Fruit fly (Drosophila melanogaster) whole organism, wandering third instar larva: Measurements from ENCODE around the gene Vps4.
"Not testable (repeated sequence)": the region's sequence is repeated elsewhere in the genome, so short reads cannot be mapped to it uniquely, and the experiment has no call there.

Source experiments
- Abd-B ChIP-seq: fragments of >200 bp; optimal IDR thresholded peaks from 2 replicates; lab custom pipeline; 2017; ENCODE audit warnings: missing biosample characterization, missing genetic modification characterization
- CG32264 ChIP-seq: fragments of 200-800 bp; sonication (Bioruptor generic); optimal IDR thresholded peaks from 2 replicates; lab custom pipeline; 2016; ENCODE audit warnings: missing biosample characterization, missing genetic modification characterization
- CG9705 ChIP-seq: fragments of 200-800 bp; sonication (Bioruptor generic); optimal IDR thresholded peaks from 2 replicates; lab custom pipeline; 2018; ENCODE audit warnings: missing biosample characterization, mild to moderate bottlenecking, missing genetic modification characterization
- CrebA ChIP-seq: fragments of 200-800 bp; sonication (Bioruptor generic); optimal IDR thresholded peaks from 2 replicates; lab custom pipeline; 2016; ENCODE audit warnings: missing biosample characterization, mild to moderate bottlenecking, missing genetic modification characterization, borderline replicate concordance
- Dif ChIP-seq: fragments of 200-275, 200-300 bp; sonication (Bioruptor generic); optimal IDR thresholded peaks from 2 replicates; lab custom pipeline; 2018; ENCODE audit warnings: missing biosample characterization, missing genetic modification characterization; ENCODE audit not compliant: partially characterized antibody
- HLH106 ChIP-seq: fragments of 200-800 bp; optimal IDR thresholded peaks from 3 replicates; lab custom pipeline; 2019; ENCODE audit warnings: missing biosample characterization, mild to moderate bottlenecking, missing genetic modification characterization, moderate library complexity
- Hnf4 ChIP-seq: fragments of 200-800 bp; sonication (Bioruptor generic); optimal IDR thresholded peaks from 2 replicates; lab custom pipeline; 2016; ENCODE audit warnings: missing biosample characterization, mild to moderate bottlenecking, missing genetic modification characterization
- Hr78 ChIP-seq: fragments of >200 bp; optimal IDR thresholded peaks from 2 replicates; lab custom pipeline; 2017; ENCODE audit warnings: missing biosample characterization, missing genetic modification characterization
- Hr83 ChIP-seq: fragments of 200-300 bp; sonication (Bioruptor generic); optimal IDR thresholded peaks from 2 replicates; lab custom pipeline; 2016; ENCODE audit warnings: missing biosample characterization, mild to moderate bottlenecking, missing genetic modification characterization, moderate library complexity; ENCODE audit not compliant: poor library complexity, severe bottlenecking
- Jra ChIP-seq: sonication (Bioruptor generic); optimal IDR thresholded peaks from 2 replicates; lab custom pipeline; 2016; ENCODE audit warnings: missing biosample characterization, missing genetic modification characterization
- Mio ChIP-seq: sonication (Bioruptor generic); optimal IDR thresholded peaks from 2 replicates; lab custom pipeline; 2016; ENCODE audit warnings: missing biosample characterization, missing genetic modification characterization
- Myc ChIP-seq: fragments of >200 bp; optimal IDR thresholded peaks from 2 replicates; lab custom pipeline; 2017
- N ChIP-seq: fragments of >200 bp; optimal IDR thresholded peaks from 2 replicates; lab custom pipeline; 2018; ENCODE audit warnings: missing biosample characterization, missing external identifiers, missing genetic modification characterization
- OdsH ChIP-seq: fragments of 200-800 bp; sonication (Bioruptor generic); optimal IDR thresholded peaks from 2 replicates; lab custom pipeline; 2016; ENCODE audit warnings: missing biosample characterization, mild to moderate bottlenecking, missing genetic modification characterization
- Rel ChIP-seq, 2 experiments: fragments of 200-800 bp; sonication (Bioruptor generic) in 1 of 2; optimal IDR thresholded peaks; 2 replicates in 1 of 2; 3 replicates in 1 of 2; lab custom pipeline; 2016 to 2019; ENCODE audit warnings: mild to moderate bottlenecking in 2 of 2, missing biosample characterization in 2 of 2, missing genetic modification characterization in 2 of 2, moderate library complexity in 1 of 2
- Sp1 ChIP-seq: fragments of 200-800 bp; sonication (Bioruptor generic); optimal IDR thresholded peaks from 3 replicates; lab custom pipeline; 2019; ENCODE audit warnings: missing biosample characterization, mild to moderate bottlenecking, missing genetic modification characterization, moderate library complexity
- Vsx2 ChIP-seq: fragments of 200-300, 225-300 bp; sonication (Bioruptor generic); optimal IDR thresholded peaks from 2 replicates; lab custom pipeline; 2018; ENCODE audit warnings: missing biosample characterization, missing genetic modification characterization; ENCODE audit not compliant: partially characterized antibody
- br ChIP-seq: fragments of 200-800 bp; sonication (Bioruptor generic); optimal IDR thresholded peaks from 2 replicates; lab custom pipeline; 2016; ENCODE audit warnings: missing biosample characterization, missing genetic modification characterization
- brk ChIP-seq: fragments of 200-800 bp; sonication (Bioruptor generic); optimal IDR thresholded peaks from 2 replicates; lab custom pipeline; 2016; ENCODE audit warnings: missing biosample characterization, mild to moderate bottlenecking, missing genetic modification characterization
- dl ChIP-seq, 2 experiments: fragments of 175-275, 200-275 bp in 1 of 2; fragments of 200-275 bp in 1 of 2; sonication (Bioruptor generic); optimal IDR thresholded peaks; lab custom pipeline; 2018; ENCODE audit warnings: mild to moderate bottlenecking in 2 of 2, missing biosample characterization in 2 of 2, missing genetic modification characterization in 2 of 2, moderate library complexity in 2 of 2; ENCODE audit not compliant: partially characterized antibody in 2 of 2, insufficient read depth in 1 of 2
- dmrt93B ChIP-seq: fragments of 200-800 bp; sonication (Bioruptor generic); optimal IDR thresholded peaks from 2 replicates; lab custom pipeline; 2018; ENCODE audit warnings: missing biosample characterization, mild to moderate bottlenecking, missing genetic modification characterization
- ey ChIP-seq: fragments of 200-800 bp; sonication (Bioruptor generic); optimal IDR thresholded peaks from 2 replicates; lab custom pipeline; 2016; ENCODE audit warnings: missing biosample characterization, missing genetic modification characterization
- foxo ChIP-seq, 2 experiments: fragments of 200-800 bp; sonication (Bioruptor generic); optimal IDR thresholded peaks; 2 replicates in 1 of 2; 3 replicates in 1 of 2; lab custom pipeline; 2016 to 2017; ENCODE audit warnings: missing biosample characterization in 2 of 2, missing genetic modification characterization in 2 of 2
- fru ChIP-seq: fragments of 200-800 bp; sonication (Bioruptor generic); optimal IDR thresholded peaks from 3 replicates; lab custom pipeline; 2016; ENCODE audit warnings: missing biosample characterization, mild to moderate bottlenecking, missing genetic modification characterization
- h ChIP-seq: fragments of 200-800 bp; sonication (Bioruptor generic); optimal IDR thresholded peaks from 3 replicates; lab custom pipeline; 2016; ENCODE audit warnings: missing biosample characterization, mild to moderate bottlenecking, missing genetic modification characterization
- jim ChIP-seq: fragments of 175-275, 200-325 bp; sonication (Bioruptor generic); optimal IDR thresholded peaks from 2 replicates; lab custom pipeline; 2016; ENCODE audit warnings: missing biosample characterization, mild to moderate bottlenecking, missing genetic modification characterization
- lola ChIP-seq: fragments of >200 bp; optimal IDR thresholded peaks from 2 replicates; lab custom pipeline; 2017; ENCODE audit warnings: missing biosample characterization, missing genetic modification characterization
- psq ChIP-seq: fragments of 200-800 bp; sonication (Bioruptor generic); optimal IDR thresholded peaks from 3 replicates; lab custom pipeline; 2017; ENCODE audit warnings: missing biosample characterization, mild to moderate bottlenecking, missing genetic modification characterization, moderate library complexity
- rgr ChIP-seq: fragments of 200-800 bp; sonication (Bioruptor generic); optimal IDR thresholded peaks from 3 replicates; lab custom pipeline; 2016; ENCODE audit warnings: missing biosample characterization, mild to moderate bottlenecking, missing genetic modification characterization
- sage ChIP-seq: fragments of 200-800 bp; sonication (Bioruptor generic); optimal IDR thresholded peaks from 2 replicates; lab custom pipeline; 2016; ENCODE audit warnings: missing biosample characterization, mild to moderate bottlenecking, missing genetic modification characterization
- sv ChIP-seq: fragments of 200-800 bp; sonication (Bioruptor generic); optimal IDR thresholded peaks from 3 replicates; lab custom pipeline; 2016; ENCODE audit warnings: missing biosample characterization, missing genetic modification characterization
- tai ChIP-seq: sonication (Bioruptor generic); optimal IDR thresholded peaks from 2 replicates; lab custom pipeline; 2016; ENCODE audit warnings: missing biosample characterization, missing genetic modification characterization
- woc ChIP-seq: sonication (Bioruptor generic); optimal IDR thresholded peaks from 2 replicates; lab custom pipeline; 2016; ENCODE audit warnings: missing biosample characterization, mild to moderate bottlenecking, missing genetic modification characterization

Vps4 gene

dm6 chrX:17887208-17887627, 20.3 kb upstream of the Vps4 start, which contains the start of gene mnb:
TSS of gene mnb (minus strand) at chrX:17887222.
- TF ChIP-seq Hnf4 (GFP tag; lab: Kevin White, UChicago): peak; percentile 63
- peak; percentile 14 for TF ChIP-seq Jra (GFP tag; lab: Kevin White, UChicago)
- no peak for TF ChIP-seq Mio
- TF ChIP-seq Dif (GFP tag; lab: Kevin White, UChicago): no peak
- TF ChIP-seq br (GFP tag; lab: Kevin White, UChicago): no peak
- peak; percentile 14 for TF ChIP-seq ey
- peak; percentile 65 for TF ChIP-seq Myc
- peak; percentile 33 for TF ChIP-seq HLH106 (tag; lab: Kevin White, UChicago)
- TF ChIP-seq foxo (GFP tag; optimal IDR thresholded peaks at IDR 0.05; lab: Kevin White, UChicago): peak in 1 of 2 experiments; percentile 45

DNA sequence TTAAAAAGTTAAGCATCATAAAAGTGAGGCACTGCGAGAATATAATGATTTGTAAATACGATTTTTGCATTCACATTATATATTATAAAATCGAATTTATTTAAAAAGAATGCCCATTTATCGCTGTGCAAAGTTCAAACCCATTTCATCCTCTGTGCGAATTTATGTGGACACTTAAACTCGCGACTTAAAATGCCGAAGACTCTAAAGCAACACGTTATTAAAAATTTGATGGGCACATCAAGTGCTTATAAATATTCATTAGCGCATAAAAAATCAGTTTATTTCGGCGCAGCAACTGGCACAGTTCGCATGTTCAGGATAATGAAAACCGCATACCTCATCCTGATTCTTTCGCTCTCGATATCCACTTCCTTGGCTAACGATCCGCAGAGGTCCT, 19.6 kb upstream of the Vps4 start, which contains the start of gene CG6788:
CG6788 (plus strand) TSS at position 301 of the 400 bp plus-strand sequence.
- TF ChIP-seq jim (GFP tag; lab: Kevin White, UChicago): no peak
- TF ChIP-seq Vsx2 (GFP tag; lab: Kevin White, UChicago): no peak
- TF ChIP-seq CG32264 (GFP tag; lab: Kevin White, UChicago): no peak
- TF ChIP-seq br (GFP tag; lab: Kevin White, UChicago): no peak
- no peak for TF ChIP-seq Sp1 (GFP tag; lab: Kevin White, UChicago)
- no peak for TF ChIP-seq Jra (GFP tag; lab: Kevin White, UChicago)
- TF ChIP-seq, all 38 proteins: peak for 0

DNA sequence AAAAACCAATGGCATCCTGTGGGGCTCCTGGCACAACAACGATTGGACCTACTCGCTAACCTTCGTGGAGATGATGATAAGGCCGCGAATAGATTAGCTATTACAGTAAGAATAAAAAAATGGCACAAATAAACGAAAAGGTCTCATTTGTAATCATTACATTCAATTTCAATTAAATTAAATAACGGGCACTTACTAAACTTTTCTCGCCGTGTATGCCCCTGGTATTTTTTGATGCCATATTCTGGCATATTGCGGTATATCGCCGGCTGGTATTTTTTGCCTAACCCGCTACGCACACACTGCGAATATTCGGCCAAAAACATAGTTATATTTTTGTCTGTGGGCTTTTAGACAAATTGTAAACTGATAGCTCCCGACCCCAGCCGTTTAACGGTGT, 18.2 kb upstream of the Vps4 start, which contains the start of gene Gss1:
Gss1 (plus strand) TSS at position 301 of the 400 bp plus-strand sequence.
- TF ChIP-seq sage, brk, Vsx2 (GFP tag; lab: Kevin White, UChicago): not testable (repeated sequence)

DNA sequence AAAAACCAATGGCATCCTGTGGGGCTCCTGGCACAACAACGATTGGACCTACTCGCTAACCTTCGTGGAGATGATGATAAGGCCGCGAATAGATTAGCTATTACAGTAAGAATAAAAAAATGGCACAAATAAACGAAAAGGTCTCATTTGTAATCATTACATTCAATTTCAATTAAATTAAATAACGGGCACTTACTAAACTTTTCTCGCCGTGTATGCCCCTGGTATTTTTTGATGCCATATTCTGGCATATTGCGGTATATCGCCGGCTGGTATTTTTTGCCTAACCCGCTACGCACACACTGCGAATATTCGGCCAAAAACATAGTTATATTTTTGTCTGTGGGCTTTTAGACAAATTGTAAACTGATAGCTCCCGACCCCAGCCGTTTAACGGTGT, 8.1 kb upstream of the Vps4 start, which contains the start of gene Gss2:
Gss2 (plus strand) TSS at position 301 of the 400 bp plus-strand sequence.
- not testable (repeated sequence) for TF ChIP-seq Hr78, br, tai (GFP tag; lab: Kevin White, UChicago)

- TF ChIP-seq Rel (GFP tag; optimal IDR thresholded peaks at IDR 0.05; lab: Kevin White, UChicago): no peak
- peak; percentile 95 for TF ChIP-seq Rel (tag; optimal IDR thresholded peaks at IDR 0.05; lab: Kevin White, UChicago)
- no peak for TF ChIP-seq sv
Measured at dm6 chrX:17910606-17910940, 3.1 kb downstream of the Vps4 start.

dm6 chrX:17910941-17911703, 3.6 kb downstream of the Vps4 start, which contains the start of gene CG6847:
TSS of gene CG6847 (plus strand) at chrX:17911462.
- TF ChIP-seq ey (peak; percentile 54), Rel (GFP tag; optimal IDR thresholded peaks at IDR 0.05; lab: Kevin White, UChicago) (no peak), Rel (tag; optimal IDR thresholded peaks at IDR 0.05; lab: Kevin White, UChicago) (no peak), Hr83 (GFP tag; lab: Kevin White, UChicago) (no peak), h (peak; percentile 58), Myc (no peak), OdsH (GFP tag; lab: Kevin White, UChicago) (peak; percentile 61), lola (GFP tag; lab: Kevin White, UChicago) (no peak), N (GFP tag; lab: Kevin White, UChicago) (no peak), CrebA (GFP tag; lab: Kevin White, UChicago) (no peak), sv (peak; percentile 49), Jra (GFP tag; lab: Kevin White, UChicago) (no peak), HLH106 (tag; lab: Kevin White, UChicago) (peak; percentile 69), Mio (no peak), sage (GFP tag; lab: Kevin White, UChicago) (no peak), woc (GFP tag; lab: Kevin White, UChicago) (peak; percentile 25), fru (peak; percentile 67), rgr (GFP tag; lab: Kevin White, UChicago) (peak; percentile 60), Hr78 (GFP tag; lab: Kevin White, UChicago) (no peak), jim (GFP tag; lab: Kevin White, UChicago) (no peak), Abd-B (no peak), dl (GFP tag; optimal IDR thresholded peaks at IDR 0.05; lab: Kevin White, UChicago; ENCODE audit: insufficient read depth in 1 of 2, partially characterized antibody in 2 of 2) (no peak), Sp1 (GFP tag; lab: Kevin White, UChicago) (peak; percentile 81), Vsx2 (GFP tag; lab: Kevin White, UChicago) (no peak), CG9705 (GFP tag; lab: Kevin White, UChicago) (no peak), psq (GFP tag; lab: Kevin White, UChicago) (peak; percentile 77), foxo (GFP tag; optimal IDR thresholded peaks at IDR 0.05; lab: Kevin White, UChicago) (peak in 1 of 2 experiments; percentile 64), tai (GFP tag; lab: Kevin White, UChicago) (no peak), br (GFP tag; lab: Kevin White, UChicago) (peak; percentile 17), dmrt93B (GFP tag; lab: Kevin White, UChicago) (peak; percentile 14)
